Worm (Caenorhabditis elegans) whole organism, L1 larva: Measurements from ENCODE around the gene H41C03.2.

Experiments used
- Y116A8C.19 ChIP-seq: sonication (generic microtip); optimal IDR thresholded peaks from 2 replicates; lab custom pipeline; 2016; ENCODE audit warnings: missing compliant biosample characterization, missing genetic modification characterization, borderline replicate concordance
- aly-2 ChIP-seq: fragments of 150-350 bp; optimal IDR thresholded peaks from 2 replicates; lab custom pipeline; 2014; ENCODE audit warnings: missing biosample characterization, missing genetic modification characterization
- ceh-8 ChIP-seq: fragments of 200-800 bp; sonication (Bioruptor generic); optimal IDR thresholded peaks from 2 replicates; lab custom pipeline; 2018; ENCODE audit warnings: mild to moderate bottlenecking, missing genetic modification characterization, moderate library complexity, missing compliant biosample characterization
- ceh-82 ChIP-seq, 3 experiments: fragments of 150-350 bp in 1 of 3; sonication (generic microtip) in 2 of 3; optimal IDR thresholded peaks; 2 replicates each; lab custom pipeline; 2014 to 2017; ENCODE audit warnings: missing biosample characterization in 3 of 3, missing genetic modification characterization in 3 of 3
- ceh-90 ChIP-seq: sonication (generic microtip); optimal IDR thresholded peaks from 2 replicates; lab custom pipeline; 2016; ENCODE audit warnings: missing genetic modification characterization, missing compliant biosample characterization
- dpl-1 ChIP-seq, 3 experiments: fragments of 150-350 bp in 2 of 3; sonication (generic microtip) in 1 of 3; optimal IDR thresholded peaks; 2 replicates each; lab custom pipeline; 2014 to 2017; ENCODE audit warnings: missing biosample characterization in 3 of 3, missing genetic modification characterization in 3 of 3, missing genetic modification reagents in 3 of 3
- dsc-1 ChIP-seq: sonication (generic microtip); optimal IDR thresholded peaks from 2 replicates; lab custom pipeline; 2016; ENCODE audit warnings: mild to moderate bottlenecking, missing genetic modification characterization, missing compliant biosample characterization
- egl-13 ChIP-seq: sonication (generic microtip); optimal IDR thresholded peaks from 2 replicates; lab custom pipeline; 2016; ENCODE audit warnings: missing genotype, missing genetic modification reagents, missing genetic modification characterization, missing compliant biosample characterization
- egl-27 ChIP-seq, 2 experiments: fragments of 150-350 bp in 1 of 2; sonication (generic microtip); optimal IDR thresholded peaks; 3 replicates each; lab custom pipeline; 2017 to 2018; ENCODE audit warnings: missing biosample characterization in 2 of 2, missing genetic modification characterization in 2 of 2, missing genetic modification reagents in 2 of 2
- elt-2 ChIP-seq: sonication (generic microtip); optimal IDR thresholded peaks from 2 replicates; lab custom pipeline; 2016; ENCODE audit warnings: missing genetic modification characterization, mild to moderate bottlenecking, inconsistent platforms, missing compliant biosample characterization, missing genetic modification reagents
- elt-3 ChIP-seq, 6 experiments: fragments of 150-350 bp in 1 of 6; sonication (generic microtip); optimal IDR thresholded peaks; 2 replicates each; lab custom pipeline; 2017 to 2018; ENCODE audit warnings: missing biosample characterization in 6 of 6, missing genetic modification characterization in 6 of 6, inconsistent platforms in 1 of 6
- fos-1 ChIP-seq: fragments of 150-350 bp; optimal IDR thresholded peaks from 2 replicates; lab custom pipeline; 2014; ENCODE audit warnings: missing biosample characterization, missing genetic modification characterization
- hlh-17 ChIP-seq: fragments of 200-800 bp; sonication (Bioruptor generic); optimal IDR thresholded peaks from 2 replicates; lab custom pipeline; 2018; ENCODE audit warnings: missing genetic modification characterization, mild to moderate bottlenecking, missing compliant biosample characterization, moderate library complexity, borderline replicate concordance
- isw-1 ChIP-seq: fragments of 200-800 bp; sonication (Bioruptor generic); IDR thresholded peaks from 2 replicates; pipeline ENCODE4 v1.3.6; 2022; ENCODE audit warnings: missing genetic modification characterization, missing compliant biosample characterization
- lin-14 ChIP-seq: fragments of 200-800 bp; sonication (Bioruptor generic); optimal IDR thresholded peaks from 2 replicates; lab custom pipeline; 2018; ENCODE audit warnings: mild to moderate bottlenecking, missing genetic modification characterization, moderate library complexity, missing compliant biosample characterization
- lin-15B ChIP-seq: fragments of 150-350 bp; sonication (generic microtip); optimal IDR thresholded peaks from 3 replicates; lab custom pipeline; 2014; ENCODE audit warnings: missing biosample characterization, missing genetic modification characterization
- lin-39 ChIP-seq: fragments of 150-350 bp; optimal IDR thresholded peaks from 2 replicates; lab custom pipeline; 2014; ENCODE audit warnings: missing biosample characterization, missing genetic modification reagents, missing genetic modification characterization
- lsy-2 ChIP-seq, 2 experiments: fragments of 150-350 bp; optimal IDR thresholded peaks; 2 replicates each; lab custom pipeline; 2014; ENCODE audit warnings: missing biosample characterization in 2 of 2, missing genetic modification characterization in 2 of 2
- mab-9 ChIP-seq: fragments of 200-800 bp; sonication (Bioruptor generic); IDR thresholded peaks from 2 replicates; pipeline ENCODE4 v1.3.6; 2022; ENCODE audit warnings: missing genetic modification reagents, missing genetic modification characterization, missing compliant biosample characterization
- mep-1 ChIP-seq: fragments of 150-350 bp; optimal IDR thresholded peaks from 2 replicates; lab custom pipeline; 2014; ENCODE audit warnings: missing biosample characterization, missing genetic modification characterization
- nhr-12 ChIP-seq: sonication (generic microtip); optimal IDR thresholded peaks from 2 replicates; lab custom pipeline; 2017; ENCODE audit warnings: missing biosample characterization, missing genetic modification characterization
- nhr-19 ChIP-seq: fragments of 200-800 bp; sonication (Bioruptor generic); conservative IDR thresholded peaks from 2 replicates; pipeline ENCODE4 v1.3.6; 2022; ENCODE audit warnings: missing genetic modification characterization, missing compliant biosample characterization
- nhr-20 ChIP-seq: sonication (generic microtip); optimal IDR thresholded peaks from 2 replicates; lab custom pipeline; 2016; ENCODE audit warnings: mild to moderate bottlenecking, missing genetic modification characterization, missing compliant biosample characterization
- nhr-237 ChIP-seq: fragments of 150-350 bp; optimal IDR thresholded peaks from 2 replicates; lab custom pipeline; 2014; ENCODE audit warnings: missing biosample characterization, missing genetic modification characterization
- nhr-47 ChIP-seq: sonication (generic microtip); optimal IDR thresholded peaks from 2 replicates; lab custom pipeline; 2016; ENCODE audit warnings: mild to moderate bottlenecking, missing genetic modification characterization, moderate library complexity, missing compliant biosample characterization
- nhr-71 ChIP-seq: sonication (generic microtip); optimal IDR thresholded peaks from 2 replicates; lab custom pipeline; 2016; ENCODE audit warnings: mild to moderate bottlenecking, missing genetic modification characterization, moderate library complexity, missing compliant biosample characterization
- pag-3 ChIP-seq: sonication (generic microtip); optimal IDR thresholded peaks from 2 replicates; lab custom pipeline; 2017; ENCODE audit warnings: missing genetic modification characterization, mild to moderate bottlenecking, missing compliant biosample characterization, antibody characterized with exemption, borderline replicate concordance; ENCODE audit not compliant: insufficient read depth
- pqm-1 ChIP-seq: sonication (generic microtip); optimal IDR thresholded peaks from 3 replicates; lab custom pipeline; 2017; ENCODE audit warnings: missing biosample characterization, missing genetic modification characterization
- rnt-1 ChIP-seq: sonication (generic microtip); optimal IDR thresholded peaks from 2 replicates; lab custom pipeline; 2016; ENCODE audit warnings: mild to moderate bottlenecking, missing genetic modification characterization, moderate library complexity, missing compliant biosample characterization
- skn-1 ChIP-seq: fragments of 150-350 bp; optimal IDR thresholded peaks from 2 replicates; lab custom pipeline; 2014; ENCODE audit warnings: missing biosample characterization, missing genetic modification characterization
- snu-23 ChIP-seq: sonication (generic microtip); optimal IDR thresholded peaks from 2 replicates; lab custom pipeline; 2016; ENCODE audit warnings: missing genetic modification characterization, missing compliant biosample characterization
- sox-4 ChIP-seq: sonication (generic microtip); optimal IDR thresholded peaks from 2 replicates; lab custom pipeline; 2016; ENCODE audit warnings: missing genetic modification characterization, missing compliant biosample characterization
- swsn-7 ChIP-seq: sonication (generic microtip); optimal IDR thresholded peaks from 2 replicates; lab custom pipeline; 2016; ENCODE audit warnings: missing genetic modification characterization, missing compliant biosample characterization
- tbx-2 ChIP-seq: sonication (generic microtip); optimal IDR thresholded peaks from 2 replicates; lab custom pipeline; 2016; ENCODE audit warnings: missing genetic modification characterization, missing compliant biosample characterization
- tlp-1 ChIP-seq: fragments of 150-350 bp; optimal IDR thresholded peaks from 2 replicates; lab custom pipeline; 2014; ENCODE audit warnings: missing biosample characterization, missing genetic modification characterization
- unc-130 ChIP-seq: fragments of 150-350 bp; optimal IDR thresholded peaks from 2 replicates; lab custom pipeline; 2017; ENCODE audit warnings: missing biosample characterization, missing genetic modification characterization, inconsistent platforms
- unc-30 ChIP-seq: sonication (generic microtip); optimal IDR thresholded peaks from 2 replicates; lab custom pipeline; 2017; ENCODE audit warnings: missing biosample characterization, missing genetic modification characterization
- unc-86 ChIP-seq: sonication (generic microtip); optimal IDR thresholded peaks from 2 replicates; lab custom pipeline; 2016; ENCODE audit warnings: missing genetic modification characterization, missing compliant biosample characterization
- vab-15 ChIP-seq: sonication (generic microtip); optimal IDR thresholded peaks from 2 replicates; lab custom pipeline; 2017; ENCODE audit warnings: missing genotype, mild to moderate bottlenecking, missing genetic modification characterization, missing compliant biosample characterization
- zag-1 ChIP-seq: fragments of 150-350 bp; optimal IDR thresholded peaks from 2 replicates; lab custom pipeline; 2014; ENCODE audit warnings: missing biosample characterization, missing genetic modification characterization
- zip-4 ChIP-seq: fragments of 200-800 bp; sonication (Bioruptor generic); optimal IDR thresholded peaks from 2 replicates; lab custom pipeline; 2018; ENCODE audit warnings: mild to moderate bottlenecking, missing genetic modification characterization, moderate library complexity, missing compliant biosample characterization
- ztf-4 ChIP-seq: fragments of 150-350 bp; optimal IDR thresholded peaks from 2 replicates; lab custom pipeline; 2014; ENCODE audit warnings: missing biosample characterization, missing genetic modification characterization

Gene H41C03.2

DNA sequence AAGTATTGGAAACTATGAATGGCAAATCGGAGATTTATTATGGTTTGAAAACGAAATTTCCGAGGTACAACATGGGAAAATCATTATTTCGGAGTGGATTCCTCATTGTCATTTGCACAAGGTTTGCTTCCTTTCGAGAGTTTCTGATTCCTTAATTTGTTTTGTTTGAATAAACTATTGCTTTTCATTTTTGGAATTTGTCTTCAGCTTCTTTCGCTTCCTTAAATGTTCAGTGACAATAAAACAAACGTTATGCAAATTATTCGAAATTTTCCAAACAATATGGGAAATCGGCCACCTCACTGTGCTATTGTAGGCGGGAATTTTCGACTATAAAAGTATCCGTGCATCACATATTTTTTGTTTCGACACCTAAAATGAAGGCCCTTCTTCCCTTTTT, 10.0 kb downstream of the H41C03.2 start, which contains the start of gene nep-25:
Gene nep-25, plus strand, starts transcription at position 375 of the 400 bp plus-strand sequence.
- TF ChIP-seq rnt-1 (tag; lab: Kevin White, UChicago): no peak
- TF ChIP-seq dpl-1 (GFP tag; optimal IDR thresholded peaks at IDR 0.05; lab: Kevin White, UChicago): no peak
- TF ChIP-seq egl-13 (tag; lab: Kevin White, UChicago): no peak
- TF ChIP-seq unc-130: no peak
- TF ChIP-seq ceh-8: no peak
- TF ChIP-seq skn-1: no peak
- TF ChIP-seq lsy-2 (tag; optimal IDR thresholded peaks at IDR 0.05; lab: Kevin White, UChicago): no peak
- no peak for TF ChIP-seq ztf-4 (tag; lab: Kevin White, UChicago)
- no peak for TF ChIP-seq aly-2 (tag; lab: Kevin White, UChicago)
- TF ChIP-seq tbx-2 (tag; lab: Kevin White, UChicago): no peak
- no peak for TF ChIP-seq pqm-1 (tag; lab: Kevin White, UChicago)
- no peak for TF ChIP-seq lin-15B (tag; lab: Kevin White, UChicago)

DNA sequence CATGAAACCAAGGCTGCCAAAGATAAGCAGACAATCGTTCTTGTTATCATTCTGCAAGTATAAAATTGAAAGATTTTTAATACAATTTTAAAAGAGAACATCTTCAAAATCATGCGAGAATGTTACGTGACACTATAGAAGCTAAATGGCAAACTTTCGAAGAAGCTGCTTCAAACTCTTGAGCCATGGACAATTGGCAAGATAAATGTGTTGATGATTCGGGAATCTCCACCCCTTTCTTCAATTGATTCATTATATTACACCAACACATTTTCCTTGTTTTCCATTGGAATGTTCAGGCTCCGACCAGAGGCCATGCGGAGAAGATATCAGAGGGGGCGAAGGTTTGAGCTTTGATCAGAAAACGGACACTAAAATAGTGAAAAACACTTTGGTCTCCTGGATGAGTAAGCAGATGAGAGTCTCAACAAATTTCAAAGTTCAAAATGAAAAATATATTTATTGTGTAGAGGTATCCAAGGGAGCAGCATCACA, 10.8 kb downstream of the H41C03.2 start, which contains the start of gene lec-5:
Gene lec-5, minus strand, starts transcription at position 51 of the 495 bp plus-strand sequence.
- TF ChIP-seq lin-14 (GFP tag; lab: Kevin White, UChicago): peak; percentile 72
- TF ChIP-seq mab-9 (GFP tag; lab: Robert Waterston, UW): no peak
- TF ChIP-seq unc-86 (tag; lab: Kevin White, UChicago): no peak
- peak; percentile 79 for TF ChIP-seq pag-3 (tag; lab: Kevin White, UChicago)
- no peak for TF ChIP-seq ceh-90 (tag; lab: Kevin White, UChicago)
- no peak for TF ChIP-seq egl-27 (tag; optimal IDR thresholded peaks at IDR 0.05; lab: Kevin White, UChicago)
- peak; percentile 23 for TF ChIP-seq snu-23
- no peak for TF ChIP-seq dpl-1 (GFP tag; optimal IDR thresholded peaks at IDR 0.05; lab: Kevin White, UChicago)
- TF ChIP-seq elt-3 (tag; optimal IDR thresholded peaks at IDR 0.05; lab: Kevin White, UChicago): no peak
- no peak for TF ChIP-seq hlh-17 (GFP tag; lab: Kevin White, UChicago)
- TF ChIP-seq lsy-2 (tag; optimal IDR thresholded peaks at IDR 0.05; lab: Kevin White, UChicago): peak in 1 of 2 experiments; percentile 47
- no peak for TF ChIP-seq nhr-12 (tag; lab: Kevin White, UChicago)
- peak; percentile 63 for TF ChIP-seq unc-130
- TF ChIP-seq sox-4: no peak
- no peak for TF ChIP-seq zip-4 (GFP tag; lab: Kevin White, UChicago)
- TF ChIP-seq mep-1 (tag; lab: Kevin White, UChicago): peak; percentile 2
- no peak for TF ChIP-seq unc-30 (tag; lab: Kevin White, UChicago)
- peak; percentile 38 for TF ChIP-seq nhr-19 (GFP tag; lab: Robert Waterston, UW)
- no peak for TF ChIP-seq Y116A8C.19
- no peak for TF ChIP-seq isw-1 (GFP tag; lab: Robert Waterston, UW)
- TF ChIP-seq nhr-237 (tag; lab: Kevin White, UChicago): no peak
- TF ChIP-seq swsn-7 (tag; lab: Kevin White, UChicago): no peak
- TF ChIP-seq zag-1 (tag; lab: Kevin White, UChicago): no peak
- no peak for TF ChIP-seq tlp-1
- no peak for TF ChIP-seq nhr-47 (tag; lab: Kevin White, UChicago)
- peak; percentile 23 for TF ChIP-seq nhr-20 (tag; lab: Kevin White, UChicago)
- TF ChIP-seq ceh-82 (tag; optimal IDR thresholded peaks at IDR 0.05; lab: Kevin White, UChicago): no peak
- TF ChIP-seq elt-2 (tag; lab: Kevin White, UChicago): no peak
- TF ChIP-seq dsc-1 (tag; lab: Kevin White, UChicago): peak; percentile 56
- no peak for TF ChIP-seq fos-1
- TF ChIP-seq rnt-1 (tag; lab: Kevin White, UChicago): peak; percentile 56
- no peak for TF ChIP-seq lin-39
- TF ChIP-seq vab-15 (tag; lab: Kevin White, UChicago): no peak
- peak; percentile 60 for TF ChIP-seq nhr-71
